Fruit fly (Drosophila melanogaster): ENCODE measurements around the gene pll.

Gene pll

DNA sequence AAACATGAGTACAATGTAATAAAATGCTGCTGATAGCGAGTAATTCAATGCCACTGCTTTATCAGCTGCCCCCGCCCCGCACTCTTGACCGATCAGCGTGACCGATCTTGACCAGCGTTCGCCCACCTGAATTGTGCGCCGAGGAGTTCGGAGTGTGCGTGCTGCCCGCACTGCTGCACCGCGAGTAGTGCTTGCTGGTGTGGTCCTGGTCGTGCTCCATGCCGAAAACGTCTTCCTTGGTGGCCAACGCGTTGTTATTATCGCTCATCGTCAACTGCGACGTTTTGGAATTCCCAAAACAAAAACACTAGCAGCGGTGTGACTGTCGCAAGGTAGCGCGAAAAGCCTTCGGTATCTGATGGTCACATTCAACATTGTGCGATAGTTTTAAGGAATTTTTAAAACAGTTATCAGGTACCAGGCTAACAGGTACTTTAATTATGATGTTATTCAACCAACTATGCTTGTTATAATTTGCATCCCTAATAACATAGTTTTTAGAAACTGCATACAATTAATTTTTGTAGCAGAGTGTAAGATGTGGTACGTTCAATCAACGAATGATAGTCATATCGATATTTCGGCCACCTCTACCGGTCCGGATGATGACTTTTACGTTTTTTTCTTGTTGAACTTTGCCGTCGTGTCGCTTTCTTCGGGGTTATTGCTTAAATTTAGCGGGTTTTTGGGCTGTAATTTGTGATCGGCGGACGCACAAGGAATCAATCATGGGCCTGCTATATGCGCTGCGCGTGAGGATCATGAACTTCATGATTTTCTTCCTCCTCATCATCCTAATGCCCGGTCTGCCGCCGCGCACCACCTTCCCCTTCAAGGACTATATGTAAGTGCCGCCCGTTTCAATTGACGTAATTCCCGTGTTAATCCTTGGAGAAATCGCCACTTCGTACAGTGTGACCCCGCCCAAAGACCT, 35.5 kb upstream of the pll start, which contains the start of the genes bigmax and Hmu (continued):
- peak; percentile 97 for TF ChIP-seq row (GFP tag; IDR thresholded peaks at IDR 0.05)
- peak; percentile 87 for TF ChIP-seq phol (tag; optimal IDR thresholded peaks at IDR 0.05)
- peak; percentile 78 for TF ChIP-seq fd96Cb (tag; optimal IDR thresholded peaks at IDR 0.05)
- TF ChIP-seq bab2 (GFP tag; optimal IDR thresholded peaks at IDR 0.05) = peak; percentile 92
- peak; percentile 69 for TF ChIP-seq CG32767 (GFP tag; IDR thresholded peaks at IDR 0.05)
- peak; percentile 37 for TF ChIP-seq Dp (GFP tag; optimal IDR thresholded peaks at IDR 0.05)
- TF ChIP-seq hth (optimal IDR thresholded peaks at IDR 0.05) = no peak
- peak; percentile 64 for TF ChIP-seq seq (GFP tag; IDR thresholded peaks at IDR 0.05)
- peak; percentile 54 for TF ChIP-seq Deaf1 (tag; optimal IDR thresholded peaks at IDR 0.05)
- peak; percentile 14 for TF ChIP-seq run (tag; optimal IDR thresholded peaks at IDR 0.05)
- peak; percentile 77 for TF ChIP-seq Atf6 (GFP tag; IDR thresholded peaks at IDR 0.05)
- TF ChIP-seq ap (GFP tag; IDR thresholded peaks at IDR 0.05) = peak; percentile 72
- peak; percentile 58; the same call in 1 of the 3 replicates for TF ChIP-seq mld (GFP tag; IDR thresholded peaks at IDR 0.05; ENCODE audit: partially characterized antibody)
- peak in 1 of 2 experiments; percentile 38 for TF ChIP-seq insv (GFP tag; optimal IDR thresholded peaks at IDR 0.05)
- TF ChIP-seq bigmax (GFP tag; optimal IDR thresholded peaks at IDR 0.05) = no peak
- no peak for TF ChIP-seq z (GFP tag; IDR thresholded peaks at IDR 0.05)
- no peak for TF ChIP-seq CG10321 (GFP tag; IDR thresholded peaks at IDR 0.05)
- TF ChIP-seq CG30403 (GFP tag; optimal IDR thresholded peaks at IDR 0.05) = peak; percentile 89
- peak; percentile 31 for TF ChIP-seq CG11398 (GFP tag; optimal IDR thresholded peaks at IDR 0.05)
- TF ChIP-seq CG17802 (tag; optimal IDR thresholded peaks at IDR 0.05) = peak; percentile 49
- TF ChIP-seq so (GFP tag; IDR thresholded peaks at IDR 0.05) = peak; percentile 56; the same call in 1 of the 3 replicates
- peak; percentile 92 for TF ChIP-seq Xbp1 (GFP tag; optimal IDR thresholded peaks at IDR 0.05)
- TF ChIP-seq nau (GFP tag; optimal IDR thresholded peaks at IDR 0.05) = peak; percentile 62
- TF ChIP-seq emc (GFP tag; optimal IDR thresholded peaks at IDR 0.05) = peak; percentile 81
- TF ChIP-seq stwl (tag; optimal IDR thresholded peaks at IDR 0.05) = peak; percentile 80
- peak; percentile 45; the same call in 1 of the 2 replicates for TF ChIP-seq Nf-YA (GFP tag; IDR thresholded peaks at IDR 0.05)
- TF ChIP-seq crp (GFP tag; optimal IDR thresholded peaks at IDR 0.05) = peak in 1 of 2 experiments; percentile 60
- TF ChIP-seq CG11456 (GFP tag; IDR thresholded peaks at IDR 0.05) = peak; percentile 86
- TF ChIP-seq Atf3 (GFP tag; optimal IDR thresholded peaks at IDR 0.05) = peak; percentile 67
- no peak for TF ChIP-seq pita (GFP tag; optimal IDR thresholded peaks at IDR 0.05)
- TF ChIP-seq kay (GFP tag; optimal IDR thresholded peaks at IDR 0.05) = peak; percentile 77
- peak; percentile 93 for TF ChIP-seq pho (GFP tag; optimal IDR thresholded peaks at IDR 0.05)
- TF ChIP-seq nom (GFP tag; optimal IDR thresholded peaks at IDR 0.05) = peak; percentile 13
- peak; percentile 96 for TF ChIP-seq gfzf (GFP tag; optimal IDR thresholded peaks at IDR 0.05)
- TF ChIP-seq Dref (GFP tag; IDR thresholded peaks at IDR 0.05) = peak; percentile 67
- peak; percentile 88; the same call in 1 of the 2 replicates for TF ChIP-seq MBD-R2 (GFP tag; IDR thresholded peaks at IDR 0.05)
- peak; percentile 85 for TF ChIP-seq CG2889 (GFP tag; IDR thresholded peaks at IDR 0.05)
- no peak for TF ChIP-seq ac (GFP tag; optimal IDR thresholded peaks at IDR 0.05)
- TF ChIP-seq CG10462 (GFP tag; optimal IDR thresholded peaks at IDR 0.05) = peak; percentile 75
- TF ChIP-seq Mad (GFP tag; optimal IDR thresholded peaks at IDR 0.05) = peak; percentile 85
- TF ChIP-seq croc (GFP tag; conservative IDR thresholded peaks at IDR 0.05) = peak; percentile 46
- no peak; the same call in 1 of the 2 replicates for TF ChIP-seq CG5953 (GFP tag; IDR thresholded peaks at IDR 0.05)
- TF ChIP-seq crc (GFP tag; optimal IDR thresholded peaks at IDR 0.05) = peak; percentile 88
- TF ChIP-seq CG15269 (tag; optimal IDR thresholded peaks at IDR 0.05) = peak; percentile 79
- TF ChIP-seq CG6683 (GFP tag; optimal IDR thresholded peaks at IDR 0.05) = peak; percentile 62
- TF ChIP-seq CG8924 (tag; optimal IDR thresholded peaks at IDR 0.05) = peak; percentile 80
- TF ChIP-seq CG9215 (GFP tag; IDR thresholded peaks at IDR 0.05) = peak; percentile 79
- peak; percentile 21 for TF ChIP-seq CG8281 (tag; optimal IDR thresholded peaks at IDR 0.05)
- TF ChIP-seq CG18764 (GFP tag; optimal IDR thresholded peaks at IDR 0.05) = peak; percentile 77

Measured in whole organism, embryonic.